Worm (Caenorhabditis elegans) whole organism, L4/young adult: ENCODE results near the gene fbxb-85.

Source experiments
- W03F9.2 ChIP-seq: fragments of 150-350 bp; optimal IDR thresholded peaks from 2 replicates; lab custom pipeline; 2014; ENCODE audit warnings: missing biosample characterization, missing genetic modification characterization
- him-1 ChIP-seq: sonication (generic microtip); optimal IDR thresholded peaks from 2 replicates; lab custom pipeline; 2016; ENCODE audit warnings: missing genotype, missing genetic modification reagents, missing genetic modification characterization, missing compliant biosample characterization

ce11 chrIII:10815199-10815598 is 33.6 kb downstream of the fbxb-85 start:
- TF ChIP-seq W03F9.2 (tag; lab: Kevin White, UChicago) (no peak), him-1 (tag; lab: Kevin White, UChicago) (no peak)
